Worm (Caenorhabditis elegans) whole organism, L4/young adult: ENCODE measurements around the gene mab-3.

ENCODE experiments used
- W03F9.2 ChIP-seq: fragments of 150-350 bp; optimal IDR thresholded peaks from 2 replicates; lab custom pipeline; 2014; ENCODE audit warnings: missing biosample characterization, missing genetic modification characterization
- dao-5 ChIP-seq: sonication (generic microtip); optimal IDR thresholded peaks from 2 replicates; lab custom pipeline; 2016; ENCODE audit warnings: missing genotype, missing genetic modification characterization, moderate library complexity, missing compliant biosample characterization
- him-1 ChIP-seq: sonication (generic microtip); optimal IDR thresholded peaks from 2 replicates; lab custom pipeline; 2016; ENCODE audit warnings: missing genotype, missing genetic modification reagents, missing genetic modification characterization, missing compliant biosample characterization

Gene mab-3

DNA sequence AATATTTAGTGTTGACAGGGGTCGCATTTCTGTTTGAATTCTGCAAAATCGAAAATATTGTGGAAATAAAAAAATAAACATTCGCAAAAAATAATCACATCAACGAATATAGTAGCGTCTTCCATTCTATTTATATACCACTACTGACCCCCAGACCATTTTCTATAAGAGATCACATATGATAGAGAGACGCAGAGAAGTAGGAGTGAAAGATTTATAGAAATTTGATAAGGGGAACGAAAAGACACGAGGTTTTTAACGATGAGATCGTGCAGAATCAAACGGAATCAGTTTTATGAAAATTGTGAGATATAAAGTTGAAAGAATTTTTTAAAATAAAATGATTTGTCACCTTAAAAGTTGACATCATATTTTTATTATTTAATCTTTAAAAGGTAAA is 20.3 kb downstream of the mab-3 start:
- TF ChIP-seq W03F9.2 (tag; lab: Kevin White, UChicago) (no peak), him-1 (tag; lab: Kevin White, UChicago) (no peak), dao-5 (tag; lab: Kevin White, UChicago) (no peak)

DNA sequence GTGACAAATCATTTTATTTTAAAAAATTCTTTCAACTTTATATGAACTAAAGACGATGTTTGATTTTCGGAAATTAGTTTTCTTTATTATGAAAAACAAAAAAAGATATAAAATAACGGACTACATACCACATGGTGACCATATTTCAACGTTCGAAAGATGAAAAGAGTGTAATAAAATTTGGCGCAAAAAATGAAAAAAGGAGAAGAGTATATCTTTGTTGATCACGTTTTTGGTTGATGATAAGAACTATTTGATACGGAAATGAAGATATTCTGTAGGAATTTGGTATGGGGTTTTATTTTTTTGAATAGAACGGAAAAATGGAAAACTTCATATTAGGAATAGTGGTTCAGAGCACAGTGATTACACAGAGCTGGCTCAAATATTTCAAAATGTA is 21.1 kb downstream of the mab-3 start, which contains the start of gene Y53C12B.7:
TSS of gene Y53C12B.7 (minus strand) at position 163 of the 400 bp plus-strand sequence.
- no peak for TF ChIP-seq him-1 (tag; lab: Kevin White, UChicago)
- TF ChIP-seq W03F9.2 (tag; lab: Kevin White, UChicago) = no peak
- TF ChIP-seq dao-5 (tag; lab: Kevin White, UChicago) = no peak

DNA sequence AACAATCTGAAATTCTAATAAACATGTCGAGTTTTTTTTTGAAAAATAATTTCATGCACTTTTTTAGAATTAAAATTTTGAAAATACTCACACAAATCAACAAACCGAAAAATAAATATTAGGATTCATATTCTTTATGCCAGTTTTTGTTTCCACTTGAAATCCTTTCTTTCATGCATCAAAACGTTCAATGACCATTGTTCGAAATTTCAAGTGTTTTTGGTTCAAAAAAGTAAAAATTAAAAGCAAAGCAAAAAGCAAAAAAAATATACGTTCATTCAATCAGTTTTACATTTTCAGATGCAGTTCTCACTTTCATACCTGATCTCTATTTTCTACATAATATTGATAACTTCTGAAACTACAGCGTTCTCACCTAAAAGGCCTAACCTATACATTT is 21.8 kb downstream of the mab-3 start, which contains the start of gene ZK1321.1:
TSS of gene ZK1321.1 (plus strand) at position 301 of the 400 bp plus-strand sequence.
- TF ChIP-seq him-1 (tag; lab: Kevin White, UChicago) = no peak
- no peak for TF ChIP-seq W03F9.2 (tag; lab: Kevin White, UChicago)
- no peak for TF ChIP-seq dao-5 (tag; lab: Kevin White, UChicago)

DNA sequence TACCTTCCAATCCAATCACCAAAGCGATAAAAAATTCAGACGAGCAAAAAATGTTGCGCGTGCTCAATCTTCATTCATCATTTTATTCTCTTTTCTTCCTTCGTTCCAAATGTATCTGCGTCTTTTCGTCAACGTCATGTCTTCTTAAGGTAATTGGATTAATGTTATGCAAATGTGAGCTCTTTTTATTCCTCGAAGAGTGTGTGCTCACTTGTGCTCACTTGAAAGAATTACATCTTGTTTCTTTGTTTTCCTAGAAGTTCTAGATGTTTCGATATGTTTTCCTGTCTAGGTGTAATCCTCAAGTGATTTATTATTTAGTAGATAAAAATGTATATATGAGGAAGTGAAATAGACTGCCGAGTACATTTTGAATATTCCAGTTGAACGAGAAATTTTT is 23.5 kb downstream of the mab-3 start:
- TF ChIP-seq him-1 (tag; lab: Kevin White, UChicago) (no peak), W03F9.2 (tag; lab: Kevin White, UChicago) (no peak), dao-5 (tag; lab: Kevin White, UChicago) (no peak)

DNA sequence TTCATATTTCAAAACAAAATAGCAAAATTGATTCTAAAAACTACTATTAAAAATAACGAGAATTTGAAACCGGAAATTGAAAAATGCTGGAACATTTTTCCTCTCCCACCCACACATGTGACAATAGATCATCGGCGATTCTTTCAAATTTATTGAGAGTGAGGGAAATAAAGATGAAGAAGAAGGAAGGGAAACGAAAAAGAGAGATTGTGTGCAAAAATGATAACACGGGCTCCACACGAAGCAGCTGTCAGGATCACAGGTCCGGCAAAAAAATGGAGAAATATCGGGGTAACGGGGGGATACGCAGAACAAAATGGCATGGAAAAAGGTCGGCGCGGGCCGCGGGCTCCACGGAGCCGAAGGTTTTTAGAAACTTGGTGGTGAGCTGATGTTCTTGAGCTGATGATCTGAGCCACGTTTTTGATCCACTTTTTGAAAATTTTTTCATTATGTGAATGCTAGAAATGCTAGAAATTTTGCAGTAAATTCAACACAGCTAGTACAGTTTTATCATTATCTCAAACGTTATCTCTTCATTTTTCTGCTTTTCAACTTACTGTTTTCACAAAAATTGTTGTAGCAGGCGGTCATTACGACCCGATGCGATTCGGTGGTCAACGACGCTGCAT is 25.8 kb downstream of the mab-3 start, which contains the start of gene shk-1:
TSS of gene shk-1 (plus strand) at position 582 of the 632 bp plus-strand sequence.
- TF ChIP-seq dao-5 (tag; lab: Kevin White, UChicago) (no peak), him-1 (tag; lab: Kevin White, UChicago) (no peak), W03F9.2 (tag; lab: Kevin White, UChicago) (no peak)

DNA sequence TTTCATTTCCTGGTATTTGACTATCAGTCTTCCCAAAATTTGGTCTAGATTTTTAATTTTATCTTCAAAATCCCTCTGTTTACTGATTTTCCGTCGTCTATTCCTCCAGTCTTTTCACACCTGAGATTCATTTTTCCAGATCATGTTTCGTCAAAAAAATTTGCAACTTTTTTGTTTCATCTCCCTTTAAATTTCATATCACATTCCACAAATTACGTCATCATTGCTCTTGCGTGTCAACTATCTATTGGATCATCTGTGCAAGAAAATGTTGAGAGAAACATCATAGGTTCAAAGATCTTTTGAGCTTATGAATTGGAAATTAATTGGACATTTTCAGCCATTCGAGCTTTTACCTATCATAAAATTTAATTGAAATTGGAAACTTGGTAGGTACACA is 27.4 kb downstream of the mab-3 start:
- TF ChIP-seq him-1 (tag; lab: Kevin White, UChicago) = no peak
- no peak for TF ChIP-seq W03F9.2 (tag; lab: Kevin White, UChicago)
- TF ChIP-seq dao-5 (tag; lab: Kevin White, UChicago) = no peak

DNA sequence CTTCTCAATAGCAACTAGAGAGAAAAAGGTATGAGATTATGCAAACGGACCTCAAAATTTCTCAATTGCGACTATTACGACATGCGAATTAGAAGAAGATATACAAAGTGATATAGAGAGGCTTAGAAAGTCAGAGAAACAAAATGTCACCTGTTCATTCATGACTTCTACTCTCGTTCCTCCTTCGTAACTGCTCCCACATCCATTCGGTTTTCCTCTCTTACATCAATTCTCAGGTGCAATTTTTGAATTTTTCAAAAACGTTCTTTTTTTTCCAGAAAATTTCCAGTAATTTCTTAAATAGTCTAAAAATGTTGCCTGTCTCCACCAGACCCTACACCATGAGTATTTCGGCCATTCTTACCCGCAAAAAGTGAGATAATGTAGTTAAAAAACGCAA is 32.8 kb downstream of the mab-3 start:
- TF ChIP-seq dao-5 (tag; lab: Kevin White, UChicago) (no peak), him-1 (tag; lab: Kevin White, UChicago) (no peak), W03F9.2 (tag; lab: Kevin White, UChicago) (no peak)

DNA sequence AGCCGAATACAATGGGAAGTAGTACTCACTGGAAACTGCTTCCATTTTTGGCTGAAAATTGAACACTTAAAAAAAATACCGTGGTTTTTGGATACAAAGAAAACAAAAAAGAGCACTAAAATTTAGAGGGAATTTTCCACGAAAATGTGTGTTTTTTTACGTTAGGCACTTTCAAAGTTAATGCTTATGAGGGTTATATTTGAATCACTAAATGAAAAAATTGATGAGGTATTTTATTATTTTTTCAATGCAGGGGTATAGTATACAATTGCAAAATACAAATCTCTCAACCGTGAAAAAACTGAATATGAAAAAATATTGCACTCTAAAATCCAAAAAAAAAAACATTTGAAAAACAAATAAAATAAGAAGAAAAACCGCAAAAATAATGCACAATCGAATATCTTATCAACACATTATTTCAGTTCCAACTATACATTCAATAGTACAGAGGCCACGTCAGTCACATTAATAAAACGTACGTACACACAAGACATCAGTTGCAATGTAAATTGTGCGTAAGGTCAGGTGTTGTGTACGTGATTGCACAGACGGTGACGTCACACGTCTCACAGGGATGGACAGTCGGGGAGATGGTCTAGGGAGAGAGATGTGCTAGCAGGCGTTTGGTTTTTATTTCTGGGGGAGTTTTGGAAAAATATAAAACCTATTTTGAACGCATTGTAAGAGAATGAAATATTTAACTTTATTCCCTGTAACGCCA is 38.0 kb downstream of the mab-3 start, which contains the start of gene aqp-10:
TSS of gene aqp-10 (minus strand) at position 51 of the 724 bp plus-strand sequence.
- TF ChIP-seq W03F9.2 (tag; lab: Kevin White, UChicago) = peak; percentile 53
- no peak for TF ChIP-seq dao-5 (tag; lab: Kevin White, UChicago)

DNA sequence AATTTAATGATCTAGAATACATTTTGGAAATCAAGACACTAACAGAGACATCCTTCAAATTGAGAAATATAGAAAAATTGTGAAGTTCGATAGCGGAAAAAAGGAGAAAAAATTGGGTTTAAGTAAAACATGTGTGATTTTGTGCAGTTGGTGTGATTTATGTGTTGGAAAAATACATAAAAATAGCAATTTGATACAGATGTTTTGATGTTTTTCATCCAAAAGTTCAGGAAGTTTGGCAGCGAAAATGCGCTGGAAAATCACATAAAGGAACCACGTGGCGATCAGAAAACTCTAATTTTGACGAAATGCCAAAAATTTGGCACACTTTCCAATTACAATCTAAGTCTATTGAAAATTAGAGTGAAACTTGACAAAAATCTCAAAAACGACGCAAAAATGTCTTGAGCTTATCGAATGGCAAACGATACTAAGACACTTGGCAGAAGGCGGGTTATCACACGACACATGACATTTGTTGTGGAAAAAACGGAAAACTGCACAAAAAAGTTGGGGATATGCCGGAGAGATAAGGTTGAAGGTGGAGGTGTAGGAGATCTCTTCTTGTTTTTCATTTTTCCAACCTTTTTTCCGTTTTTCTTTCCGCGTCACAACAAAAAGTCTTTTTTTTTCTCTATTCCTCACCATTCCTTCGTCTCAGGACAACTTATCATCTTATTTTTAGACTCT is 42.1 kb downstream of the mab-3 start, which contains the start of gene ZK1321.4:
TSS of gene ZK1321.4 (minus strand) at position 51 of the 690 bp plus-strand sequence.
- TF ChIP-seq W03F9.2 (tag; lab: Kevin White, UChicago) (no peak), dao-5 (tag; lab: Kevin White, UChicago) (no peak), him-1 (tag; lab: Kevin White, UChicago) (no peak)

DNA sequence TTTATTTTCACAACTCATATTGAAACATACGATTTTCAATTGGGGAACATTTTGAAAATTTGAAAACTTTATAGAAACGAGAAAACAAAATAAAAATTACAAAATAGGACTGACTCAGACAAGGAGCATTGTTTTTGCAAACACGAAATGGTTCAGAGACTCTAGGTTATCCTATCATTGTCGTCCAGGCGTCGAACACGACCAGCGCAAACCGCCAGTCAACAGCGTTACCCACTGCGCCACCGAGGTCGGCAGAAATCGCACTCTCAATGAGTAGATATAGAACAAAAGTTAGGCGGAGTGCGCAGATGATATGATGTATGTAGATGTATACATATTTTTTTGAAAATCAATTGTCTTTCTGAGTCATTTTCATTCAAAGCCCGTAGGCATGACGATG is 42.7 kb downstream of the mab-3 start:
- TF ChIP-seq W03F9.2 (tag; lab: Kevin White, UChicago) = peak; percentile 54
- peak; percentile 32 for TF ChIP-seq him-1 (tag; lab: Kevin White, UChicago)
- peak; percentile 6 for TF ChIP-seq dao-5 (tag; lab: Kevin White, UChicago)

DNA sequence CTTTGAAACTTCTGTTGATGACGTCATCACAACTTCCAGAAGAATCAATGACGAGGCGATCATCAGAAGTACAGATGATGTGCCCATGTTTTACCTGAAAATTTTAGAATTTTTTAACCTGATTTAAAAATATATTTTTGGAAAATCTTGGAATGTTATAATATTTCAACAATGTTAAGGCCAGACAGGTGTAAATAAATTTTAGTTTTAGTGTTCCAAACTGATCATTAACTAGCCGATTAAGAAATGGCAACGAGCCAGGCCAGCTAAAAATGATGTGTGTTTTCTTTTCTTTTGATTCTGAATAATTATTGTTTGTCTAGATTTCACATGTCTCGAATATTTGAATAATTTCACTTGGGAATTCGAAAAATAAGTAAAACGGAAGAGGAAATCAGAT is 43.9 kb downstream of the mab-3 start, which contains the start of gene T10B9.9:
TSS of gene T10B9.9 (minus strand) at position 101 of the 400 bp plus-strand sequence.
- TF ChIP-seq W03F9.2 (tag; lab: Kevin White, UChicago) = no peak
- no peak for TF ChIP-seq dao-5 (tag; lab: Kevin White, UChicago)
- TF ChIP-seq him-1 (tag; lab: Kevin White, UChicago) = no peak

DNA sequence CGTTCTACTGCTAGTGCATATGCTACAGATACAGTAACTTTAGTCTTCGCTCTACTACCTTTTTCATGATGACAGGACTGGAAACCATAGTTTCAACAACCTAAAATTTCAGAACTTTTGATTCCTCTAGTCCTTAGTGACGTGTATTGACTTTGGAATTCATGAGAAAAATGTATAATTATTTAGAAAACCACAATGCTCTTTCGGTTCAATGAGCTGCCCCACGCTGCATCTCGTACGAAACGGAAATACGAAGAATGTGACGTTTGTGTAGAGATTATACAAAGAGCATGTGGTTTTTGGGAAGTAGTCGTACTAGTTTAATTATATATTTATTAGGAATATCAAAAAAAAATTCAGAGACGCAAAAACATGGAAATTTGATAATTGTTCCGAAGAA is 46.6 kb downstream of the mab-3 start:
- TF ChIP-seq W03F9.2 (tag; lab: Kevin White, UChicago) = no peak
- no peak for TF ChIP-seq dao-5 (tag; lab: Kevin White, UChicago)
- TF ChIP-seq him-1 (tag; lab: Kevin White, UChicago) = no peak

DNA sequence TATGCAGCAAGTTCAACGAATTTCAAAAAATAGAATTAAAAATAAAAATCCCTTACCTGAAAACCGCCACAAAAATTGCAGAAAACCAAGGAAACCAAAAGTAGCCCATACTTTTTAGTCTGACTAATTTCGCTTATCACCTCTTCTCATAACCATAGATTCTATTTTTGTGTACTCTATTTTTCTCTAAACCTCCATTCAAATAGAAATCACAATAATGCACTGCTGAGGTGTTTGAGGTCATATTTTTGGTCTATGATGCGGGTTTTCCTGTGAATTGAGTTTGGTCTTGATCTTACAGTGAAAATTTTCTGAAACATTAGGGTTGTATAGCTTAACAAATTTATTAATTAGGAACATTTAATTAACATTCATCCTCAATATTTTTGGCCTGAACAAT is 49.9 kb downstream of the mab-3 start, which contains the start of gene cyp-13A1:
TSS of gene cyp-13A1 (minus strand) at position 156 of the 400 bp plus-strand sequence.
- TF ChIP-seq dao-5 (tag; lab: Kevin White, UChicago) (no peak), him-1 (tag; lab: Kevin White, UChicago) (no peak), W03F9.2 (tag; lab: Kevin White, UChicago) (no peak)
